Fruit fly (Drosophila melanogaster): ENCODE results near the gene CG7102.

The CG7102 gene

dm6 chr2L:7916368-7916767 lies 29.1 kb upstream of the CG7102 start (continued):
- TF ChIP-seq fkh (GFP tag; optimal IDR thresholded peaks at IDR 0.05) (no peak), CG1621 (tag; optimal IDR thresholded peaks at IDR 0.05) (peak; percentile 93), cyc (GFP tag; optimal IDR thresholded peaks at IDR 0.05) (peak; percentile 86), Gug (GFP tag; IDR thresholded peaks at IDR 0.05) (peak; percentile 72), CG34406 (GFP tag; optimal IDR thresholded peaks at IDR 0.05) (peak; percentile 95), Smox (GFP tag; optimal IDR thresholded peaks at IDR 0.05) (peak; percentile 93), Lpt (GFP tag; optimal IDR thresholded peaks at IDR 0.05) (peak; percentile 86), CG3919 (GFP tag; optimal IDR thresholded peaks at IDR 0.05) (peak; percentile 78), CG6808 (GFP tag; optimal IDR thresholded peaks at IDR 0.05) (peak; percentile 70), CG11762 (GFP tag; optimal IDR thresholded peaks at IDR 0.05; ENCODE audit: insufficient read depth) (peak; percentile 48)

dm6 chr2L:7914948-7915549 lies 27.7 kb upstream of the CG7102 start:
- TF ChIP-seq fkh (GFP tag; optimal IDR thresholded peaks at IDR 0.05) = no peak
- TF ChIP-seq dac (GFP tag; optimal IDR thresholded peaks at IDR 0.05) = no peak
- peak; percentile 18 for TF ChIP-seq Hr4 (GFP tag; optimal IDR thresholded peaks at IDR 0.05)
- TF ChIP-seq svp (GFP tag) = peak; percentile 11
- TF ChIP-seq net (GFP tag; optimal IDR thresholded peaks at IDR 0.05) = peak; percentile 28
- TF ChIP-seq achi (GFP tag; optimal IDR thresholded peaks at IDR 0.05) = peak; percentile 1
- TF ChIP-seq Met (GFP tag; optimal IDR thresholded peaks at IDR 0.05) = peak; percentile 3
- TF ChIP-seq Eip78C (GFP tag) = peak; percentile 77
- TF ChIP-seq eg (GFP tag; IDR thresholded peaks at IDR 0.05) = peak; percentile 45; the same call in 1 of the 3 replicates
- TF ChIP-seq CG15336 (GFP tag; IDR thresholded peaks at IDR 0.05) = 0 out of 2 replicates have a peak, but pooled peaks have one; percentile 25
- peak; percentile 99 for TF ChIP-seq dsx (GFP tag; optimal IDR thresholded peaks at IDR 0.05; ENCODE audit: poor library complexity, severe bottlenecking)
- TF ChIP-seq CG8632 (GFP tag; optimal IDR thresholded peaks at IDR 0.05) = no peak
- peak; percentile 30 for TF ChIP-seq CG6854 (GFP tag; optimal IDR thresholded peaks at IDR 0.05)
- peak; percentile 30 for TF ChIP-seq CG32006 (GFP tag; optimal IDR thresholded peaks at IDR 0.05)

- TF ChIP-seq ss (GFP tag; optimal IDR thresholded peaks at IDR 0.05) (no peak), dac (GFP tag; optimal IDR thresholded peaks at IDR 0.05) (no peak), CG6276 (GFP tag; optimal IDR thresholded peaks at IDR 0.05) (no peak), Eip78C (GFP tag) (peak; percentile 5)
These were observed 25.6 kb upstream of the CG7102 start for dm6 chr2L:7912878-7913277.

dm6 chr2L:7911209-7911859 lies 24.0 kb upstream of the CG7102 start:
- TF ChIP-seq pdm3 (GFP tag; optimal IDR thresholded peaks at IDR 0.05) (peak; percentile 34), CG11902 (GFP tag; optimal IDR thresholded peaks at IDR 0.05) (no peak), CG6854 (GFP tag; optimal IDR thresholded peaks at IDR 0.05) (no peak), Hr38 (GFP tag; optimal IDR thresholded peaks at IDR 0.05) (no peak), Eip93F (GFP tag; optimal IDR thresholded peaks at IDR 0.05) (no peak), CG16779 (tag; optimal IDR thresholded peaks at IDR 0.05) (no peak), achi (GFP tag; optimal IDR thresholded peaks at IDR 0.05) (peak; percentile 19), Sox14 (GFP tag; optimal IDR thresholded peaks at IDR 0.05) (peak; percentile 3), CG3032 (tag; optimal IDR thresholded peaks at IDR 0.05) (peak; percentile 16), svp (GFP tag) (peak; percentile 76), CG10669 (GFP tag; optimal IDR thresholded peaks at IDR 0.05) (peak; percentile 6), Eip75B (GFP tag; optimal IDR thresholded peaks at IDR 0.05) (peak; percentile 54), CG6276 (GFP tag; optimal IDR thresholded peaks at IDR 0.05) (no peak), CG11294 (GFP tag; IDR thresholded peaks at IDR 0.05) (no peak), esn (GFP tag; optimal IDR thresholded peaks at IDR 0.05) (peak; percentile 43), fkh (GFP tag; optimal IDR thresholded peaks at IDR 0.05) (no peak), OdsH (GFP tag; optimal IDR thresholded peaks at IDR 0.05) (peak; percentile 38), spab (GFP tag; optimal IDR thresholded peaks at IDR 0.05) (peak; percentile 12), lz (GFP tag; optimal IDR thresholded peaks at IDR 0.05) (peak; percentile 43), cyc (GFP tag; optimal IDR thresholded peaks at IDR 0.05) (no peak), CG32006 (GFP tag; optimal IDR thresholded peaks at IDR 0.05) (no peak), CG34406 (GFP tag; optimal IDR thresholded peaks at IDR 0.05) (peak; percentile 43), Blimp-1 (GFP tag; optimal IDR thresholded peaks at IDR 0.05) (no peak), Lpt (GFP tag; optimal IDR thresholded peaks at IDR 0.05) (no peak), salr (GFP tag; optimal IDR thresholded peaks at IDR 0.05) (no peak), Gug (GFP tag; IDR thresholded peaks at IDR 0.05) (no peak), CG8119 (GFP tag; IDR thresholded peaks at IDR 0.05) (0 out of 3 replicates have a peak, but pooled peaks have one; percentile 26), Sox102F (GFP tag; optimal IDR thresholded peaks at IDR 0.05) (peak; percentile 53), dac (GFP tag; optimal IDR thresholded peaks at IDR 0.05) (no peak)

Measured in whole organism, prepupa.